Worm (Caenorhabditis elegans): ENCODE results near the gene fbxa-160.
"Not testable (repeated sequence)": the region's sequence is repeated elsewhere in the genome, so short reads cannot be mapped to it uniquely, and the experiment has no call there.

fbxa-160 gene

ce11 chrII:1633490-1633889 lies 9.0 kb upstream of the fbxa-160 start, which contains the start of gene C08E3.1:
Gene C08E3.1 (plus strand): TSS chrII:1633790.
- not testable (repeated sequence) for TF ChIP-seq ztf-4, gmeb-1, nhr-10 (tag; optimal IDR thresholded peaks at IDR 0.05)

- TF ChIP-seq crh-2 (tag; optimal IDR thresholded peaks at IDR 0.05); nhr-129 (tag; optimal IDR thresholded peaks at IDR 0.05); ztf-1 (GFP tag; conservative IDR thresholded peaks at IDR 0.05): not testable (repeated sequence)
Measured at ce11 chrII:1632216-1632615, 7.7 kb upstream of the fbxa-160 start, which contains the start of gene C08E3.13. Gene C08E3.13 (minus strand): TSS chrII:1632316.

ce11 chrII:1627783-1628182 lies 3.3 kb upstream of the fbxa-160 start, which contains the start of gene C08E3.15:
Gene C08E3.15 (minus strand): TSS chrII:1627883.
- TF ChIP-seq ztf-11 (tag; optimal IDR thresholded peaks at IDR 0.05); unc-62 (GFP tag; optimal IDR thresholded peaks at IDR 0.05); nhr-6 (tag; optimal IDR thresholded peaks at IDR 0.05): not testable (repeated sequence)

ce11 chrII:1625666-1626065 lies 1.2 kb upstream of the fbxa-160 start, which contains the start of gene C08E3.14:
Gene C08E3.14 (plus strand): TSS chrII:1625966.
- TF ChIP-seq aly-2 (tag; optimal IDR thresholded peaks at IDR 0.05), result no peak

- TF ChIP-seq fos-1 (tag; optimal IDR thresholded peaks at IDR 0.05), result peak; percentile 44
- no peak for TF ChIP-seq alr-1 (tag; optimal IDR thresholded peaks at IDR 0.05)
Measured at ce11 chrII:1621795-1622194, 2.7 kb downstream of the fbxa-160 start.

- TF ChIP-seq R02D3.7 (tag; optimal IDR thresholded peaks at IDR 0.05) (no peak), ztf-11 (tag; optimal IDR thresholded peaks at IDR 0.05) (no peak), ama-1 (optimal IDR thresholded peaks at IDR 0.05) (no peak), nhr-10 (tag; optimal IDR thresholded peaks at IDR 0.05) (no peak), dmd-4 (tag; optimal IDR thresholded peaks at IDR 0.05) (no peak)
Measured at ce11 chrII:1621180-1621579, 3.3 kb downstream of the fbxa-160 start, which contains the start of gene fbxa-158. Gene fbxa-158 (minus strand): TSS chrII:1621280.

ce11 chrII:1618948-1619347 lies 5.5 kb downstream of the fbxa-160 start, which contains the start of gene fbxa-166:
Gene fbxa-166 (minus strand): TSS chrII:1619048.
- no peak for TF ChIP-seq crh-2 (tag; optimal IDR thresholded peaks at IDR 0.05)
- TF ChIP-seq F13H6.1 (tag; optimal IDR thresholded peaks at IDR 0.05), result no peak
- no peak for TF ChIP-seq lin-11 (tag; optimal IDR thresholded peaks at IDR 0.05)
- no peak for TF ChIP-seq nhr-77 (tag; optimal IDR thresholded peaks at IDR 0.05)
- no peak for TF ChIP-seq zag-1 (tag; optimal IDR thresholded peaks at IDR 0.05)
- TF ChIP-seq ceh-16 (tag; optimal IDR thresholded peaks at IDR 0.05), result no peak
- no peak for TF ChIP-seq elt-1 (tag; optimal IDR thresholded peaks at IDR 0.05)

ce11 chrII:1616382-1616781 lies 8.1 kb downstream of the fbxa-160 start, which contains the start of gene fbxa-165:
Gene fbxa-165 (minus strand): TSS chrII:1616482.
- no peak for TF ChIP-seq alr-1 (tag; optimal IDR thresholded peaks at IDR 0.05)
- TF ChIP-seq zag-1 (tag; optimal IDR thresholded peaks at IDR 0.05), result no peak
- TF ChIP-seq nhr-129 (tag; optimal IDR thresholded peaks at IDR 0.05), result no peak
- TF ChIP-seq lin-13 (GFP tag; optimal IDR thresholded peaks at IDR 0.05), result no peak
- TF ChIP-seq unc-62 (GFP tag; optimal IDR thresholded peaks at IDR 0.05), result no peak
- no peak for TF ChIP-seq nhr-23 (tag; optimal IDR thresholded peaks at IDR 0.05)

- TF ChIP-seq nhr-12 (tag; optimal IDR thresholded peaks at IDR 0.05) (no peak), ztf-11 (tag; optimal IDR thresholded peaks at IDR 0.05) (no peak), nhr-6 (tag; optimal IDR thresholded peaks at IDR 0.05) (no peak), nhr-11 (tag; optimal IDR thresholded peaks at IDR 0.05) (no peak), crh-2 (tag; optimal IDR thresholded peaks at IDR 0.05) (no peak), sma-3 (GFP tag; optimal IDR thresholded peaks at IDR 0.05) (no peak), C34F6.9 (tag; optimal IDR thresholded peaks at IDR 0.05) (no peak), nhr-10 (tag; optimal IDR thresholded peaks at IDR 0.05) (no peak), nhr-237 (tag; optimal IDR thresholded peaks at IDR 0.05) (no peak), ZK546.5 (tag; optimal IDR thresholded peaks at IDR 0.05) (no peak), nhr-77 (tag; optimal IDR thresholded peaks at IDR 0.05) (no peak), elt-1 (tag; optimal IDR thresholded peaks at IDR 0.05) (no peak), mbf-1 (tag; optimal IDR thresholded peaks at IDR 0.05) (no peak), lin-13 (GFP tag; optimal IDR thresholded peaks at IDR 0.05) (no peak), sma-9 (GFP tag; optimal IDR thresholded peaks at IDR 0.05) (no peak), sma-9 (tag; optimal IDR thresholded peaks at IDR 0.05) (no peak), ztf-4 (tag; optimal IDR thresholded peaks at IDR 0.05) (no peak), unc-55 (GFP tag; optimal IDR thresholded peaks at IDR 0.05) (no peak), nhr-25 (tag; optimal IDR thresholded peaks at IDR 0.05) (no peak), lin-39 (tag; optimal IDR thresholded peaks at IDR 0.05) (no peak)
Measured at ce11 chrII:1613972-1614371, 10.5 kb downstream of the fbxa-160 start, which contains the start of gene fbxa-164. Gene fbxa-164 (minus strand): TSS chrII:1614072.

Data from whole organism, L2 larva.